Fruit fly (Drosophila melanogaster) whole organism, wandering third instar larva: ENCODE measurements around the gene Fbxl4.

Source experiments
- CrebA ChIP-seq: fragments of 200-800 bp; sonication (Bioruptor generic); optimal IDR thresholded peaks from 2 replicates; lab custom pipeline; 2016; ENCODE audit warnings: missing biosample characterization, mild to moderate bottlenecking, missing genetic modification characterization, borderline replicate concordance
- Dif ChIP-seq: fragments of 200-275, 200-300 bp; sonication (Bioruptor generic); optimal IDR thresholded peaks from 2 replicates; lab custom pipeline; 2018; ENCODE audit warnings: missing biosample characterization, missing genetic modification characterization; ENCODE audit not compliant: partially characterized antibody
- HLH106 ChIP-seq: fragments of 200-800 bp; optimal IDR thresholded peaks from 3 replicates; lab custom pipeline; 2019; ENCODE audit warnings: missing biosample characterization, mild to moderate bottlenecking, missing genetic modification characterization, moderate library complexity
- Hnf4 ChIP-seq: fragments of 200-800 bp; sonication (Bioruptor generic); optimal IDR thresholded peaks from 2 replicates; lab custom pipeline; 2016; ENCODE audit warnings: missing biosample characterization, mild to moderate bottlenecking, missing genetic modification characterization
- Hr78 ChIP-seq: fragments of >200 bp; optimal IDR thresholded peaks from 2 replicates; lab custom pipeline; 2017; ENCODE audit warnings: missing biosample characterization, missing genetic modification characterization
- Hr83 ChIP-seq: fragments of 200-300 bp; sonication (Bioruptor generic); optimal IDR thresholded peaks from 2 replicates; lab custom pipeline; 2016; ENCODE audit warnings: missing biosample characterization, mild to moderate bottlenecking, missing genetic modification characterization, moderate library complexity; ENCODE audit not compliant: poor library complexity, severe bottlenecking
- Jra ChIP-seq: sonication (Bioruptor generic); optimal IDR thresholded peaks from 2 replicates; lab custom pipeline; 2016; ENCODE audit warnings: missing biosample characterization, missing genetic modification characterization
- OdsH ChIP-seq: fragments of 200-800 bp; sonication (Bioruptor generic); optimal IDR thresholded peaks from 2 replicates; lab custom pipeline; 2016; ENCODE audit warnings: missing biosample characterization, mild to moderate bottlenecking, missing genetic modification characterization
- brk ChIP-seq: fragments of 200-800 bp; sonication (Bioruptor generic); optimal IDR thresholded peaks from 2 replicates; lab custom pipeline; 2016; ENCODE audit warnings: missing biosample characterization, mild to moderate bottlenecking, missing genetic modification characterization
- dl ChIP-seq, 2 experiments: fragments of 175-275, 200-275 bp in 1 of 2; fragments of 200-275 bp in 1 of 2; sonication (Bioruptor generic); optimal IDR thresholded peaks; lab custom pipeline; 2018; ENCODE audit warnings: mild to moderate bottlenecking in 2 of 2, missing biosample characterization in 2 of 2, missing genetic modification characterization in 2 of 2, moderate library complexity in 2 of 2; ENCODE audit not compliant: partially characterized antibody in 2 of 2, insufficient read depth in 1 of 2
- dsf ChIP-seq: sonication (Bioruptor generic); optimal IDR thresholded peaks from 2 replicates; lab custom pipeline; 2016; ENCODE audit warnings: missing biosample characterization, missing genetic modification characterization, borderline replicate concordance
- fru ChIP-seq: fragments of 200-800 bp; sonication (Bioruptor generic); optimal IDR thresholded peaks from 3 replicates; lab custom pipeline; 2016; ENCODE audit warnings: missing biosample characterization, mild to moderate bottlenecking, missing genetic modification characterization
- h ChIP-seq: fragments of 200-800 bp; sonication (Bioruptor generic); optimal IDR thresholded peaks from 3 replicates; lab custom pipeline; 2016; ENCODE audit warnings: missing biosample characterization, mild to moderate bottlenecking, missing genetic modification characterization
- jim ChIP-seq: fragments of 175-275, 200-325 bp; sonication (Bioruptor generic); optimal IDR thresholded peaks from 2 replicates; lab custom pipeline; 2016; ENCODE audit warnings: missing biosample characterization, mild to moderate bottlenecking, missing genetic modification characterization
- rgr ChIP-seq: fragments of 200-800 bp; sonication (Bioruptor generic); optimal IDR thresholded peaks from 3 replicates; lab custom pipeline; 2016; ENCODE audit warnings: missing biosample characterization, mild to moderate bottlenecking, missing genetic modification characterization
- sage ChIP-seq: fragments of 200-800 bp; sonication (Bioruptor generic); optimal IDR thresholded peaks from 2 replicates; lab custom pipeline; 2016; ENCODE audit warnings: missing biosample characterization, mild to moderate bottlenecking, missing genetic modification characterization
- sv ChIP-seq: fragments of 200-800 bp; sonication (Bioruptor generic); optimal IDR thresholded peaks from 3 replicates; lab custom pipeline; 2016; ENCODE audit warnings: missing biosample characterization, missing genetic modification characterization
- tai ChIP-seq: sonication (Bioruptor generic); optimal IDR thresholded peaks from 2 replicates; lab custom pipeline; 2016; ENCODE audit warnings: missing biosample characterization, missing genetic modification characterization
- usp ChIP-seq: fragments of >200 bp; optimal IDR thresholded peaks from 2 replicates; lab custom pipeline; 2017; ENCODE audit warnings: missing biosample characterization, missing genetic modification characterization
- woc ChIP-seq: sonication (Bioruptor generic); optimal IDR thresholded peaks from 2 replicates; lab custom pipeline; 2016; ENCODE audit warnings: missing biosample characterization, mild to moderate bottlenecking, missing genetic modification characterization

Gene Fbxl4

dm6 chrX:14189216-14189615 lies 48.5 kb downstream of the Fbxl4 start, which contains the start of gene CG11585:
CG11585 (plus strand) TSS chrX:14189516.
- TF ChIP-seq Hnf4 (no peak), woc (GFP tag; lab: Kevin White, UChicago) (no peak), jim (GFP tag; lab: Kevin White, UChicago) (no peak), HLH106 (tag; lab: Kevin White, UChicago) (no peak), Hr83 (GFP tag; lab: Kevin White, UChicago) (no peak), usp (no peak), h (GFP tag; lab: Kevin White, UChicago) (no peak), CrebA (GFP tag; lab: Kevin White, UChicago) (no peak), brk (GFP tag; lab: Kevin White, UChicago) (no peak), Hr78 (GFP tag; lab: Kevin White, UChicago) (no peak), Dif (GFP tag; lab: Kevin White, UChicago) (no peak), dl (GFP tag; optimal IDR thresholded peaks at IDR 0.05; lab: Kevin White, UChicago; ENCODE audit: insufficient read depth in 1 of 2, partially characterized antibody in 2 of 2) (no peak)
- TF ChIP-seq, all 38 proteins: peak for 0

- TF ChIP-seq usp (no peak), jim (GFP tag; lab: Kevin White, UChicago) (no peak), fru (GFP tag; lab: Kevin White, UChicago) (no peak), OdsH (no peak), CrebA (GFP tag; lab: Kevin White, UChicago) (no peak), sv (GFP tag; lab: Kevin White, UChicago) (no peak), Dif (GFP tag; lab: Kevin White, UChicago) (no peak), Hr83 (GFP tag; lab: Kevin White, UChicago) (no peak), rgr (GFP tag; lab: Kevin White, UChicago) (no peak), Jra (no peak), tai (GFP tag; lab: Kevin White, UChicago) (no peak), brk (GFP tag; lab: Kevin White, UChicago) (no peak), dsf (GFP tag; lab: Kevin White, UChicago) (no peak), sage (GFP tag; lab: Kevin White, UChicago) (no peak)
Measured at dm6 chrX:14186953-14187352, 50.8 kb downstream of the Fbxl4 start, which contains the start of gene CG12481. CG12481 (plus strand) TSS chrX:14187253.
